Worm (Caenorhabditis elegans) whole organism, young adult: ENCODE results near the gene sra-28.

Experiments
- F57C9.4 ChIP-seq: sonication (generic microtip); optimal IDR thresholded peaks from 2 replicates; lab custom pipeline; 2017; ENCODE audit warnings: mild to moderate bottlenecking, missing genetic modification characterization, missing compliant biosample characterization
- K12H6.12 ChIP-seq: fragments of 200-800 bp; sonication (Bioruptor generic); optimal IDR thresholded peaks from 2 replicates; lab custom pipeline; 2018; ENCODE audit warnings: mild to moderate bottlenecking, missing genetic modification characterization, missing compliant biosample characterization
- chd-7 ChIP-seq: sonication (generic microtip); optimal IDR thresholded peaks from 2 replicates; lab custom pipeline; 2016; ENCODE audit warnings: mild to moderate bottlenecking, missing genetic modification characterization, moderate library complexity, missing compliant biosample characterization
- egl-44 ChIP-seq: fragments of 200-800 bp; sonication (Bioruptor generic); IDR thresholded peaks from 2 replicates; pipeline ENCODE4 v1.3.6; 2022; ENCODE audit warnings: missing genetic modification reagents, missing genetic modification characterization, missing compliant biosample characterization
- ets-4 ChIP-seq: fragments of 200-800 bp; sonication (Bioruptor generic); optimal IDR thresholded peaks from 2 replicates; lab custom pipeline; 2018; ENCODE audit warnings: mild to moderate bottlenecking, missing genetic modification characterization, missing compliant biosample characterization
- nhr-90 ChIP-seq: sonication (generic microtip); optimal IDR thresholded peaks from 2 replicates; lab custom pipeline; 2016; ENCODE audit warnings: missing genotype, mild to moderate bottlenecking, missing genetic modification characterization, missing compliant biosample characterization
- snpc-1.1 ChIP-seq: sonication (generic microtip); optimal IDR thresholded peaks from 2 replicates; lab custom pipeline; 2017; ENCODE audit warnings: missing genetic modification characterization, mild to moderate bottlenecking, missing compliant biosample characterization, antibody characterized with exemption, moderate library complexity, missing genotype, missing genetic modification reagents; ENCODE audit not compliant: insufficient read depth
- zfh-2 ChIP-seq: fragments of 200-800 bp; sonication (Bioruptor generic); conservative IDR thresholded peaks from 2 replicates; pipeline ENCODE4 v1.3.6; 2022; ENCODE audit warnings: missing genetic modification reagents, missing genetic modification characterization, missing compliant biosample characterization
- ztf-26 ChIP-seq: sonication (generic microtip); optimal IDR thresholded peaks from 2 replicates; lab custom pipeline; 2017; ENCODE audit warnings: missing genetic modification characterization, missing compliant biosample characterization

Gene sra-28

DNA sequence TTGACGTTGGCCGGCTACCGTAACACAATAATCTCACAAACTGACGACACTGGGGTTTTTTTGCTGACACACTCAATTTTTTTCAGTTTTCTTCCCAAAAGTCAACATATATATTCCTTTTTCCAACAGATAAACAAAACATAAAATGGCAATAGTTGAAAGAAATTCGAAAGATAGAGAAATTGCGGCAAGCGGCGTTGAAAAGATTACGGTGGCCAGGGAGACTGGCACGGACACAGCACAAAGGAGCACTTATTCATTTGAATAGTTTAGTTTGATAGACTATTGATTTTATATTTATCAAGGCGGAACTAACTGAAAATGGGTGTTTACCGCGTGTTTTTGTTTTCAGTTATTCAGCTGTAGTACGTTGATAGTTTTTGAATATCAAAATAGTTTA lies 52.3 kb downstream of the sra-28 start, which contains the start of gene toe-2:
Gene toe-2, minus strand, starts transcription at position 70 of the 400 bp plus-strand sequence.
- TF ChIP-seq egl-44 (GFP tag; lab: Robert Waterston, UW): no peak
- TF ChIP-seq F57C9.4 (tag; lab: Kevin White, UChicago): no peak
- no peak for TF ChIP-seq snpc-1.1 (tag; lab: Kevin White, UChicago)
- no peak for TF ChIP-seq K12H6.12 (tag; lab: Kevin White, UChicago)
- no peak for TF ChIP-seq ets-4 (GFP tag; lab: Kevin White, UChicago)
- no peak for TF ChIP-seq zfh-2
- TF ChIP-seq chd-7 (tag; lab: Kevin White, UChicago): no peak
- TF ChIP-seq ztf-26: no peak
- no peak for TF ChIP-seq nhr-90 (tag; lab: Kevin White, UChicago)
- TF ChIP-seq, all 124 proteins: peak for 0
